Worm (Caenorhabditis elegans) whole organism, L4/young adult: ENCODE results near the gene C02B10.6.
"Not testable (repeated sequence)": the region's sequence is repeated elsewhere in the genome, so short reads cannot be mapped to it uniquely, and the experiment has no call there.

Experiments
- W03F9.2 ChIP-seq: fragments of 150-350 bp; optimal IDR thresholded peaks from 2 replicates; lab custom pipeline; 2014; ENCODE audit warnings: missing biosample characterization, missing genetic modification characterization
- dao-5 ChIP-seq: sonication (generic microtip); optimal IDR thresholded peaks from 2 replicates; lab custom pipeline; 2016; ENCODE audit warnings: missing genotype, missing genetic modification characterization, moderate library complexity, missing compliant biosample characterization

DNA sequence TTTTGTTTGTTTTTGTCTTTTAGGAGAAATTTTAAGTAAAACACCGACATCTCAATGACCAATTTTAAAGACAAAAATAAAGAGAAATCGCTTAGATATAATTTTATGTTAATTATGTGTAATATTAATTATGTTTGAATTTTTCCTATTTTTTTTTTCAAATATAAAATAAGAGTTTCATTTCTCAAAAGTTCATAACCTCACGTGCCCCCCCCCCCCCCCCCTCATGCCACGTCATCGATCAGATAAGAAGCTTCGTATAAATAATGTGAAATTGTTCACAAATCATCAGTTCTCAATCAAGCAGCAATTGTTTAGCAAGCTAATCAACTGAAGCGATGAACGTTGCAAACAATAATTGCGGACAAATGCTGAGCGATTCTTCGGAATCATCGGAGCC lies at the start of gene C02B10.6:
- not testable (repeated sequence) for TF ChIP-seq W03F9.2, dao-5 (tag; lab: Kevin White, UChicago)
